Fruit fly (Drosophila melanogaster): ENCODE results near the gene Or67a.
A peak's percentile ranks its signal among the peaks of the same experiment; 100 is the strongest.

Gene Or67a

DNA sequence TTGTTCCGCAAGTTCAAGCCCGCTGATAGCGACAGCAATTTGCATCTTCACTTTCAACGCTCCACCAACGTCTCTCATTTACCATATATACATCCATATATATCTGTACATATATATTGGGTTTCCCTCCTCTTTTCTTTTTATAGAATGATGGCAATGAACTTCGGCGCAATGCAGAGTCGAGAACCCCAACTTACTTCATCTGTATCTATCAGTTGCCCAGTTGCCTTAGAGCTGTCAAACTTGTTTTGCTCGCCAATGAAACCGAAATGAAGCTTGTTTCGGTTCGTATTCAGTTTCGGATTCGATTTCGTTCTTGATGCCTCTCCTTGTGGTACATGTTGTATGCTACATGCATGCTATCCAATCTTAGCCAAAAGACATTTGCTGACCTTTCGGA is at the start of gene Or67a:
Or67a (plus strand) TSS at position 233 of the 400 bp plus-strand sequence.
- TF ChIP-seq noc (tag; optimal IDR thresholded peaks at IDR 0.05): no peak

- no peak for TF ChIP-seq noc (tag; optimal IDR thresholded peaks at IDR 0.05)
These were observed 41.3 kb upstream of the Or67a start, which contains the start of gene pall for dm6 chr3L:9487586-9487985. Gene pall (minus strand): TSS chr3L:9487790.

DNA sequence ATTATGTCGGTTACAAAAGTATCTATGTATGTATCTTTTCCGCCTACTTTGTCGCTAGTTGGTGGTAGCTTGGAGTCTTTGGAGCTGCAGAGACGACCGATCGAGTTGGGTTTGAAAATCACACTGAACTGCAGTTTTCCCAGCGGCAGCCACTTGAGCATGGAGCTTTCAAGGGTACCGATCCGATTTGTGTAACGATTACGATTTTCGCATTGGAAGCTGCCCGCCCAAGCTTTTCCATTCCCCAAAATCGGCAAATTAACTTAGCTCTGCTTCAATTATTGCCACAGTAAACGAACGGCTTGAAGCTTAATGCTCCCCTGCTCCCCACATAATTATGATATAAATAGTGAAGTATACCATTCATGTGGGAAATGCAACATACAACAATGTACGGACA is 39.7 kb upstream of the Or67a start, which contains the start of gene CG32036:
CG32036 (minus strand) TSS at position 101 of the 400 bp plus-strand sequence.
- TF ChIP-seq noc (tag; optimal IDR thresholded peaks at IDR 0.05): no peak

DNA sequence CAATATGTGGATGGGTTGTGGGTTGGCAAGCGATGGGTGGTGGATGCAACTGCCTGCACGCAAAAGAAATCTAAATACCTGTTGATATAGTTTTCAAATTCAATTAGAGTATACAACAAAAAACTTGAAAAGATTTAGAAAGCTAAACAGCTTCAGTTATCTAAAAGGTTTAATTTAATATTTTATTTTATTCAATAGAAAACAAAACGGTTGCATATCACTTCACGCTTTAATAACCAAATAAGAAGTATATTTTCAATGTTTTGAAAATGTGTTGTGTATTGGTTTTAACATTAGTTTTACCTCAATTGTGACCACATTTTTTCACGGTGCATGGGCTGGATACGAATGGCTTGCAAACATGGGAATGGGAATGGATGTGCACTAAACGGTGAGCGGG is 39.2 kb upstream of the Or67a start:
- TF ChIP-seq noc (tag; optimal IDR thresholded peaks at IDR 0.05): no peak

DNA sequence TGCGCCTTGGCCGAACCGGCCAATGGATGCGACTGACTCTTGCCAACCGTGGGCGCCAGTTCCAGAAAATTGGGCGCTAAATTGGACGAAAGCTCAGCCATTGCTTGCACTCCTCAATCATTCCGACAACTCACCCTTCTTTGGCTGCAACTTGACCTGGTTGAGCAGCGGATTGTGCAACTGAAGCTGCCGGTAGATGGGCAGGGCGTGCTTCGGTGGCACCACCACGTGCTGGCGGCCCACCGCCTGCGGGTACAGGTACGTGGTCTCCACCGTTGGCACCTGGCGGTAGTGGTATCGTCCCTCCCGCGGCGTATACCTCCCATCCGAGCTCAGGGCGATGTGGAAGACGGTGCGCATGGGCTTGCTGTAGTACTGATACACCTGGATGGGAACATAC is 38.4 kb upstream of the Or67a start:
- no peak for TF ChIP-seq noc (tag; optimal IDR thresholded peaks at IDR 0.05)

DNA sequence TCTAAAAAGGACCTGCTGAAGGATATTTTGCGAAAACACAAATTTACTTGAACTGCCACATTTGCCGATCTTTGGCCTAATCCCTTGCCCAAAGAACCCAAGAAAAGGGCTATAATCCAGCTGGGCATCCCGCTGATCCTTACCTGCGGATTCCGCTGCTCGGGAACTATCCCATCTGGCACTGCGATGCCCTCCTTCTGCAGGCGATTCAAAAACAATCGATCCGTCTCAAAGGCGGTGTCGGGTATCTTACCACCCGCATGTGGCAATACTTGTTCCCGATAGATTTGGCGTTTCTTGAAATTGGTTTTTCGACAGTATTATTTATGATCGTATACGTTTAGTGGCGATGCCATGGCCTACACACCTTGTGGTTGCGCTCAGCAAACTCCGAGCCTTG is 37.5 kb upstream of the Or67a start:
- TF ChIP-seq noc (tag; optimal IDR thresholded peaks at IDR 0.05): no peak

- no peak for TF ChIP-seq noc (tag; optimal IDR thresholded peaks at IDR 0.05)
These were observed 36.8 kb upstream of the Or67a start, which contains the start of gene CG32037 for dm6 chr3L:9492115-9492514. Gene CG32037 (minus strand): TSS chr3L:9492215.

dm6 chr3L:9497249-9497648 is 31.6 kb upstream of the Or67a start:
- TF ChIP-seq noc (tag; optimal IDR thresholded peaks at IDR 0.05): no peak

- peak; percentile 7 for TF ChIP-seq noc (tag; optimal IDR thresholded peaks at IDR 0.05)
These were observed 30.8 kb upstream of the Or67a start for dm6 chr3L:9497981-9498619.

DNA sequence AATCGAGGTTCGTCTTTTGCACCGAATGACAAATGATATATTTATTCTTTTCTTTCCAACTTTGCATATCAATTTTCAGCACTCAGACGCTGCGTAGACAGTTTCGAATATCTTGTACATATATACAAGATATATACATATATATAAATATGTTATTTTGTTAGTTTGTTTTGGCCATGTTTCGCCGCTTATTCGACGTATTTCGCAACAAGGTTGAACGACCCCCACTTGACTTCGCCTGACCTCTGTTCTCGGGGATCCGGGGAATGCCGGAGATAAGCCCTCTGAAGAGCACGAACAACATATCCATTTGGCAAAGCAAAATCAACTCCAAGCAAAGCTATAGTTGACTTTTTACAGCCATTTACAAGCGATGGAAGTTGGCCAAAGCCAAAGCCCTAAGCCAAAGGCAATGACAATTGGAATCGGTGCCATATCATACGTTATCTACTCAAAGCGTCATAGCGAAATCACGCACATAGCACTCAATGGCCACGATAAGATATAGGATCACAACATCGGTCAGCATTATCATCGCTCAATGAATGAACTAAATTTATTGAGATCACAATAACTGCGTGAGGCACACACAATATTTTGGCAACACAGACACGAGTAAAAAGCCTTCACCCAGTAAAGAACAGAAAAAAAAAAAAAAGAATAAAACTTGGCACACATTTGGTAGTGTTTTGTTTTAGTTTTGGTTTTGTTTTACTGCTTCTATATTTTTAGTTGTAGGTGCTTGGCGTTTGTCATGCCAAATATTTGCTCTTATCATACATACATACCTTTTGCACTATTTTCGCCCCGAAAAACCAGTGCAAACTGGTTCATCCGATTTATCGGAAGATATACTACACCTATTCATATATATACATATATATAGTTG is 28.7 kb upstream of the Or67a start:
- TF ChIP-seq noc (tag; optimal IDR thresholded peaks at IDR 0.05): peak; percentile 51

dm6 chr3L:9501298-9501697 is 27.6 kb upstream of the Or67a start:
- TF ChIP-seq noc (tag; optimal IDR thresholded peaks at IDR 0.05): no peak

DNA sequence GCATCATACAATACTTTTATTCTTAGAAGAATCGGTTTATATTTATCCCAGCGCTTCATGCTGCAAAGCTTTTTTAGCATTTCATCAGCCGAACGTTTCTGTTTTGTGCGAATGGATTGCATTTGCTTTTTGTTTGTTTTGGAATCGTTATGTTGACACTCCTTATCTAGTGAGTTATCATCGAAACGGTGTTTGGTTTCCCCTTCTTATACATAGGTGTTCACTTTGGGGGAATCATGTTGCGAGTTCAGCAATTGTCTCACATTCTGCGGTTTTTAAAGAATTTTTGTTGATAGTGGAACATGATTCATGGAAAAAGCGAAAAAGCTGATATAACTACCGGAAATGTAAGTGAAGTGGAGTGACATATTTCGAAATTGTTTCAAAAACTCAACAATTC is 26.6 kb upstream of the Or67a start:
- TF ChIP-seq noc (tag; optimal IDR thresholded peaks at IDR 0.05): no peak

DNA sequence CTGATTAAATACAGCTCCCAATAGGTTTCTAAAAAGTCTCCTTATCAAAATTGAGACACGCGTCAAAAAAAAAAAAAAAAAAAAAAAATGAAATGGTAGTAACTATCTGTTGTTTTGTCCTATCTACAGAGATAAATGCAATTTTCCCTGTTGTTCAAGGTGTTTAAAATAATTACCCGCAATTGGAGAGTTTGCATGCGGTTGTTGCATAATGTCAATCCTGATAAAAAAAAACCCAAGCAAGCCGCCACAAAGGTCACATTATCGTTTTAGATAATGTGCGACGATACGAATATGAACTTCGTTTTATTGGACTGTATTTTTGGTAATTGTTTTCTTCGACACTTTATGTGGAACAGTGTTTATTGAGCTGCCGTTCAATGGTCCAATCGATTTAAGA is 26.0 kb upstream of the Or67a start:
- TF ChIP-seq noc (tag; optimal IDR thresholded peaks at IDR 0.05): no peak

- TF ChIP-seq noc (tag; optimal IDR thresholded peaks at IDR 0.05): no peak
These were observed 25.1 kb upstream of the Or67a start for dm6 chr3L:9503552-9504317.

DNA sequence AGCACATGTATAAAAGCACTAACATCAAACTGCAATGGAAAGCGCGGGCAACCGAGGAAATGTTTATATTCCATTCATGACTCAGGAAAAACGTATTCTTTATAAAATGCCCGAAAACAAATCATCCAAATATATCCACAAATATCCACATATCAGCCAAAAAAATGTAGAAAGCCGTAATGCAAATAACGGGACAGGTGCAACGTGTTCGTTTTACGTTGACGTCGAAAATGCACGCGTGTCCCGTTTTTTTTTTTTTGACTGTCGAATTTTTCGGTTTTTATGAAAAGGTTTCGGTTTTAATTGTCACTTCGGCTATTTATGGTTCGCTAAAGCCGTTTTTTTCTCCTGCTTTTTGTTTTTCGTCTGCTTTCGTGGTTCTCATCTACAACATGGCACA is 24.3 kb upstream of the Or67a start:
- TF ChIP-seq noc (tag; optimal IDR thresholded peaks at IDR 0.05): no peak

dm6 chr3L:9505007-9505712 is 23.7 kb upstream of the Or67a start, which contains the start of gene path:
Gene path (minus strand): TSS chr3L:9505328.
- peak; percentile 47 for TF ChIP-seq noc (tag; optimal IDR thresholded peaks at IDR 0.05)

All from whole organism, larva.